Fruit fly (Drosophila melanogaster) whole organism, embryonic: Measurements from ENCODE around the gene wg.
A peak's percentile ranks its signal among the peaks of the same experiment; 100 is the strongest.

Experiments used
- Adf1 ChIP-seq: fragments of 200-800 bp; sonication (Bioruptor generic); IDR thresholded peaks from 2 replicates; pipeline ENCODE4 v1.3.6; 2022; ENCODE audit warnings: missing biosample characterization, missing genetic modification characterization
- CG10959 ChIP-seq: fragments of 200-800 bp; sonication (Bioruptor generic); IDR thresholded peaks from 2 replicates; pipeline ENCODE4 v1.3.6; 2022; ENCODE audit warnings: missing biosample characterization, missing genetic modification characterization
- CG12155 ChIP-seq: fragments of 200-800 bp; sonication (Bioruptor generic); optimal IDR thresholded peaks from 3 replicates; lab custom pipeline; 2016; ENCODE audit warnings: missing biosample characterization, missing genetic modification characterization
- CG12659 ChIP-seq: fragments of 200-800 bp; sonication (Bioruptor generic); optimal IDR thresholded peaks from 3 replicates; lab custom pipeline; 2017; ENCODE audit warnings: mild to moderate bottlenecking, missing biosample characterization, missing genetic modification reagents, missing genetic modification characterization
- CG15696 ChIP-seq: fragments of 200-800 bp; sonication (Bioruptor generic); optimal IDR thresholded peaks from 2 replicates; lab custom pipeline; 2019; ENCODE audit warnings: missing biosample characterization, mild to moderate bottlenecking, missing genetic modification characterization, moderate library complexity
- CG17385 ChIP-seq: fragments of 200-800 bp; sonication (Bioruptor generic); optimal IDR thresholded peaks from 3 replicates; lab custom pipeline; 2018; ENCODE audit warnings: missing biosample characterization, mild to moderate bottlenecking, missing genetic modification characterization
- CG18619 ChIP-seq: fragments of 200-800 bp; sonication (Bioruptor generic); optimal IDR thresholded peaks from 3 replicates; lab custom pipeline; 2017; ENCODE audit warnings: missing biosample characterization, mild to moderate bottlenecking, missing genetic modification characterization
- CG30020 ChIP-seq: fragments of 200-800 bp; optimal IDR thresholded peaks from 2 replicates; lab custom pipeline; 2019; ENCODE audit warnings: missing biosample characterization, mild to moderate bottlenecking, missing genetic modification characterization, moderate library complexity
- CG30431 ChIP-seq: fragments of 200-800 bp; sonication (Bioruptor generic); optimal IDR thresholded peaks from 2 replicates; lab custom pipeline; 2017; ENCODE audit warnings: missing biosample characterization, missing genetic modification characterization
- CG31388 ChIP-seq: fragments of 200-800 bp; sonication (Bioruptor generic); optimal IDR thresholded peaks from 2 replicates; lab custom pipeline; 2016; ENCODE audit warnings: missing biosample characterization, missing genetic modification characterization
- CG34422 ChIP-seq: fragments of 200-800 bp; sonication (Bioruptor generic); IDR thresholded peaks from 3 replicates; pipeline ENCODE4 v1.3.6; 2022; ENCODE audit warnings: missing biosample characterization, missing genetic modification characterization
- CG4328 ChIP-seq: fragments of 200-800 bp; sonication (Bioruptor generic); optimal IDR thresholded peaks from 3 replicates; lab custom pipeline; 2017; ENCODE audit warnings: missing biosample characterization, missing genetic modification reagents, missing genetic modification characterization
- CG4707 ChIP-seq: fragments of 200-800 bp; sonication (Bioruptor generic); optimal IDR thresholded peaks from 2 replicates; lab custom pipeline; 2018; ENCODE audit warnings: missing biosample characterization, mild to moderate bottlenecking, missing genetic modification characterization, moderate library complexity
- CG4854 ChIP-seq: fragments of 200-800 bp; sonication (Bioruptor generic); optimal IDR thresholded peaks from 2 replicates; lab custom pipeline; 2016; ENCODE audit warnings: missing biosample characterization, missing genetic modification characterization, inconsistent platforms
- CG6791 ChIP-seq: fragments of 200-800 bp; sonication (Bioruptor generic); IDR thresholded peaks from 3 replicates; pipeline ENCODE4 v1.3.6; 2022; ENCODE audit warnings: missing biosample characterization, missing genetic modification characterization; ENCODE audit not compliant: partially characterized antibody
- CG7987 ChIP-seq: fragments of 200-800 bp; sonication (Bioruptor generic); optimal IDR thresholded peaks from 2 replicates; lab custom pipeline; 2018; ENCODE audit warnings: missing biosample characterization, mild to moderate bottlenecking, missing genetic modification characterization, moderate library complexity
- CG8388 ChIP-seq: fragments of 200-800 bp; sonication (Bioruptor generic); optimal IDR thresholded peaks from 2 replicates; lab custom pipeline; 2019; ENCODE audit warnings: missing biosample characterization, mild to moderate bottlenecking, missing genetic modification characterization, moderate library complexity
- CG9215 ChIP-seq: fragments of 200-800 bp; sonication (Bioruptor generic); IDR thresholded peaks from 2 replicates; pipeline ENCODE4 v1.3.6; 2022; ENCODE audit warnings: missing biosample characterization, missing genetic modification characterization
- Camta ChIP-seq: fragments of 200-800 bp; sonication (Bioruptor generic); optimal IDR thresholded peaks from 2 replicates; lab custom pipeline; 2016; ENCODE audit warnings: missing biosample characterization, missing genetic modification characterization
- CoRest ChIP-seq: fragments of 200-800 bp; sonication (Bioruptor generic); optimal IDR thresholded peaks from 3 replicates; lab custom pipeline; 2018; ENCODE audit warnings: missing biosample characterization, mild to moderate bottlenecking, missing genetic modification characterization, moderate library complexity
- Dref ChIP-seq: fragments of 200-800 bp; sonication (Bioruptor generic); IDR thresholded peaks from 2 replicates; pipeline ENCODE4 v1.3.6; 2022; ENCODE audit warnings: missing biosample characterization, missing genetic modification characterization
- Elba2 ChIP-seq: fragments of 200-800 bp; sonication (Bioruptor generic); optimal IDR thresholded peaks from 3 replicates; lab custom pipeline; 2016; ENCODE audit warnings: missing biosample characterization, missing genetic modification characterization
- Hey ChIP-seq: fragments of 200-800 bp; sonication (Bioruptor generic); optimal IDR thresholded peaks from 3 replicates; lab custom pipeline; 2018; ENCODE audit warnings: missing biosample characterization, mild to moderate bottlenecking, missing genetic modification characterization
- HmgZ ChIP-seq: fragments of 200-800 bp; sonication (Bioruptor generic); optimal IDR thresholded peaks from 2 replicates; lab custom pipeline; 2018; ENCODE audit warnings: missing biosample characterization, mild to moderate bottlenecking, missing genetic modification characterization
- Hmx ChIP-seq: fragments of 200-800 bp; sonication (Bioruptor generic); optimal IDR thresholded peaks from 2 replicates; lab custom pipeline; 2016; ENCODE audit warnings: missing biosample characterization, missing genetic modification characterization
- Jarid2 ChIP-seq: fragments of 200-800 bp; sonication (Bioruptor generic); optimal IDR thresholded peaks from 3 replicates; lab custom pipeline; 2017; ENCODE audit warnings: mild to moderate bottlenecking, missing biosample characterization, missing genetic modification reagents, missing genetic modification characterization
- Myb ChIP-seq: fragments of 200-800 bp; sonication (Bioruptor generic); optimal IDR thresholded peaks from 2 replicates; lab custom pipeline; 2016; ENCODE audit warnings: missing biosample characterization, missing genetic modification characterization
- Optix ChIP-seq: fragments of 200-800 bp; sonication (Bioruptor generic); IDR thresholded peaks from 3 replicates; pipeline ENCODE4 v1.3.6; 2022; ENCODE audit warnings: missing biosample characterization, missing genetic modification characterization
- Sin3A ChIP-seq: fragments of >200 bp; optimal IDR thresholded peaks from 2 replicates; lab custom pipeline; 2018
- Sry-β ChIP-seq: fragments of 200-800 bp; sonication (Bioruptor generic); optimal IDR thresholded peaks from 2 replicates; lab custom pipeline; 2018; ENCODE audit warnings: missing biosample characterization, mild to moderate bottlenecking, missing genetic modification characterization, moderate library complexity
- abd-A ChIP-seq: fragments of 200-800 bp; sonication (Bioruptor generic); optimal IDR thresholded peaks from 3 replicates; lab custom pipeline; 2019; ENCODE audit warnings: missing biosample characterization, mild to moderate bottlenecking, missing genetic modification characterization, moderate library complexity
- ap ChIP-seq: fragments of 200-800 bp; sonication (Bioruptor generic); IDR thresholded peaks from 2 replicates; pipeline ENCODE4 v1.3.6; 2022; ENCODE audit warnings: missing biosample characterization, missing genetic modification characterization
- cg ChIP-seq: fragments of 200-800 bp; sonication (Bioruptor generic); optimal IDR thresholded peaks from 3 replicates; lab custom pipeline; 2019; ENCODE audit warnings: missing biosample characterization, mild to moderate bottlenecking, missing genetic modification characterization, moderate library complexity
- eyg ChIP-seq: fragments of 200-800 bp; sonication (Bioruptor generic); optimal IDR thresholded peaks from 3 replicates; lab custom pipeline; 2016; ENCODE audit warnings: missing biosample characterization, missing genetic modification characterization
- fd3F ChIP-seq: fragments of 200-800 bp; sonication (Bioruptor generic); optimal IDR thresholded peaks from 2 replicates; lab custom pipeline; 2018; ENCODE audit warnings: missing biosample characterization, mild to moderate bottlenecking, missing genetic modification characterization, moderate library complexity
- gem ChIP-seq: fragments of 200-800 bp; sonication (Bioruptor generic); optimal IDR thresholded peaks from 2 replicates; lab custom pipeline; 2019; ENCODE audit warnings: missing biosample characterization, mild to moderate bottlenecking, missing genetic modification characterization, moderate library complexity
- gsb ChIP-seq: fragments of 200-800 bp; sonication (Bioruptor generic); IDR thresholded peaks from 2 replicates; pipeline ENCODE4 v1.3.6; 2022; ENCODE audit warnings: missing biosample characterization, missing genetic modification characterization
- ham ChIP-seq: fragments of 200-800 bp; sonication (Bioruptor generic); IDR thresholded peaks from 2 replicates; pipeline ENCODE4 v1.3.6; 2022; ENCODE audit warnings: missing biosample characterization, missing genetic modification characterization
- inv ChIP-seq: fragments of 200-800 bp; sonication (Bioruptor generic); IDR thresholded peaks from 2 replicates; pipeline ENCODE4 v1.3.6; 2022; ENCODE audit warnings: missing biosample characterization, missing genetic modification characterization; ENCODE audit not compliant: partially characterized antibody
- lbe ChIP-seq: fragments of 200-800 bp; sonication (Bioruptor generic); optimal IDR thresholded peaks from 2 replicates; lab custom pipeline; 2016; ENCODE audit warnings: missing biosample characterization, mild to moderate bottlenecking, missing genetic modification characterization
- nmo ChIP-seq: fragments of 200-800 bp; sonication (Bioruptor generic); optimal IDR thresholded peaks from 2 replicates; lab custom pipeline; 2018; ENCODE audit warnings: missing biosample characterization, mild to moderate bottlenecking, missing genetic modification characterization, moderate library complexity
- oc ChIP-seq: fragments of 200-800 bp; sonication (Bioruptor generic); optimal IDR thresholded peaks from 2 replicates; lab custom pipeline; 2018; ENCODE audit warnings: missing biosample characterization, mild to moderate bottlenecking, missing genetic modification characterization, moderate library complexity
- otp ChIP-seq: fragments of 200-800 bp; sonication (Bioruptor generic); IDR thresholded peaks from 3 replicates; pipeline ENCODE4, ENCODE4 v1.3.6; 2022; ENCODE audit warnings: missing biosample characterization, missing genetic modification characterization
- phol ChIP-seq: fragments of 200-800 bp; sonication (Bioruptor generic); optimal IDR thresholded peaks from 3 replicates; lab custom pipeline; 2018; ENCODE audit warnings: missing biosample characterization, mild to moderate bottlenecking, missing genetic modification characterization, moderate library complexity
- ranshi ChIP-seq: fragments of 200-800 bp; sonication (Bioruptor generic); IDR thresholded peaks from 2 replicates; pipeline ENCODE4 v1.3.6; 2022; ENCODE audit warnings: missing biosample characterization, missing genetic modification characterization
- salm ChIP-seq: fragments of 200-800 bp; sonication (Bioruptor generic); optimal IDR thresholded peaks from 2 replicates; lab custom pipeline; 2018; ENCODE audit warnings: missing biosample characterization, mild to moderate bottlenecking, missing genetic modification characterization
- shn ChIP-seq: fragments of 200-800 bp; sonication (Bioruptor generic); optimal IDR thresholded peaks from 3 replicates; lab custom pipeline; 2016; ENCODE audit warnings: missing biosample characterization, missing genetic modification characterization
- tin ChIP-seq: fragments of 200-800 bp; sonication (Bioruptor generic); optimal IDR thresholded peaks from 3 replicates; lab custom pipeline; 2016; ENCODE audit warnings: missing biosample characterization, missing genetic modification characterization
- tio ChIP-seq: fragments of 200-800 bp; sonication (Bioruptor generic); optimal IDR thresholded peaks from 2 replicates; lab custom pipeline; 2017; ENCODE audit warnings: missing biosample characterization, missing genetic modification characterization, inconsistent platforms
- tll ChIP-seq, 2 experiments: fragments of 200-800 bp in 1 of 2; fragments of >200 bp in 1 of 2; sonication (Bioruptor generic) in 1 of 2; optimal IDR thresholded peaks; 2 replicates each; lab custom pipeline; 2017 to 2019; ENCODE audit warnings: missing biosample characterization in 2 of 2, missing genetic modification characterization in 2 of 2, mild to moderate bottlenecking in 1 of 2, moderate library complexity in 1 of 2
- tup ChIP-seq: fragments of 200-800 bp; sonication (Bioruptor generic); optimal IDR thresholded peaks from 2 replicates; lab custom pipeline; 2016; ENCODE audit warnings: missing biosample characterization, mild to moderate bottlenecking, missing genetic modification characterization, moderate library complexity

wg gene

DNA sequence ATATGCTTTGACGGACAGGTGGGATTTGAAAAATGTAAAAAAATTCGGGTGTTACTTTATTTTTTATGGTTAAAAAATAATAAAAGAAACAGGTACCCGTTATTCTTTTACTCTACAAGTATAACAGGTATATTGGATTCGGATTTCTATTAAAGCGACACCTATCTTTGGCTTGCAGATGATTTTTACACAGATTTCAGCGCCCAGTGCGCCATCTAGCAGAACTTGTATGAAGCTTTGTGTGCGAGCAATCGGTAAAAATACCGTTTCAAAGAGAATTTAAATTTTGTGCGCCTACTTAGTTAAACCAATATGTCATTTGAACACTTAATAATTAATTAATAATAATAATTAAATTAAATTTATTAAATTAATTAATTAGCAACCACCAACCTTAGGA, 48.9 kb upstream of the wg start (continued):
- TF ChIP-seq ap = no peak
- TF ChIP-seq Elba2 (GFP tag; lab: Kevin White, UChicago) = no peak
- TF ChIP-seq HmgZ = peak; percentile 67
- no peak for TF ChIP-seq tll (GFP tag; optimal IDR thresholded peaks at IDR 0.05; lab: Kevin White, UChicago)
- TF ChIP-seq Sin3A (lab: Kevin White, UChicago) = no peak
- TF ChIP-seq Sry-β = no peak
- no peak for TF ChIP-seq CG34422 (GFP tag; lab: Robert Waterston, UW)
- TF ChIP-seq Jarid2 (GFP tag; lab: Kevin White, UChicago) = peak; percentile 36
- peak; percentile 36 for TF ChIP-seq Myb (GFP tag; lab: Kevin White, UChicago)
- peak; percentile 19 for TF ChIP-seq CG18619
- no peak for TF ChIP-seq otp (GFP tag; lab: Robert Waterston, UW)
- no peak for TF ChIP-seq CG4328
- TF ChIP-seq Dref = no peak
- no peak for TF ChIP-seq tup
- TF ChIP-seq Optix (GFP tag; lab: Robert Waterston, UW) = 0 out of 3 replicates have a peak, but pooled peaks have one; percentile 30
- TF ChIP-seq Adf1 (GFP tag; lab: Robert Waterston, UW) = 0 out of 2 replicates have a peak, but pooled peaks have one; percentile 8
- no peak for TF ChIP-seq CG30020 (tag; lab: Kevin White, UChicago)
- TF ChIP-seq fd3F (GFP tag; lab: Kevin White, UChicago) = peak; percentile 29
- peak; percentile 14 for TF ChIP-seq CG12155
- TF ChIP-seq Hey = no peak
- TF ChIP-seq eyg (GFP tag; lab: Kevin White, UChicago) = no peak
- TF ChIP-seq gsb (GFP tag; lab: Robert Waterston, UW) = no peak
- TF ChIP-seq tin (GFP tag; lab: Kevin White, UChicago) = peak; percentile 71
- peak; percentile 39; the same call in 1 of the 2 replicates for TF ChIP-seq CG9215 (GFP tag; lab: Robert Waterston, UW)
- TF ChIP-seq cg = no peak
- TF ChIP-seq CG15696 = peak; percentile 65
- no peak for TF ChIP-seq CG10959
- TF ChIP-seq CG4854 (GFP tag; lab: Kevin White, UChicago) = peak; percentile 34
- peak; percentile 13 for TF ChIP-seq CG31388 (GFP tag; lab: Kevin White, UChicago)
- TF ChIP-seq ham (GFP tag; lab: Robert Waterston, UW) = no peak
- peak; percentile 46 for TF ChIP-seq phol (tag; lab: Kevin White, UChicago)
- TF ChIP-seq shn (GFP tag; lab: Kevin White, UChicago) = peak; percentile 29
- no peak for TF ChIP-seq tio (GFP tag; lab: Kevin White, UChicago)
- TF ChIP-seq gem (tag; lab: Kevin White, UChicago) = peak; percentile 61
- no peak for TF ChIP-seq lbe (GFP tag; lab: Kevin White, UChicago)
- peak; percentile 59; the same call in 2 of the 3 replicates for TF ChIP-seq CG6791 (GFP tag; lab: Robert Waterston, UW)
- no peak for TF ChIP-seq salm (tag; lab: Kevin White, UChicago)
- TF ChIP-seq oc (tag; lab: Kevin White, UChicago) = no peak
- TF ChIP-seq CG30431 (GFP tag; lab: Kevin White, UChicago) = peak; percentile 30
- TF ChIP-seq CoRest = peak; percentile 47
- TF ChIP-seq CG17385 (GFP tag; lab: Kevin White, UChicago) = peak; percentile 44
- no peak for TF ChIP-seq abd-A (tag; lab: Kevin White, UChicago)
- no peak for TF ChIP-seq Hmx
- TF ChIP-seq CG12659 (GFP tag; lab: Kevin White, UChicago) = peak; percentile 24
- TF ChIP-seq inv (GFP tag; lab: Robert Waterston, UW) = no peak
- TF ChIP-seq nmo (GFP tag; lab: Kevin White, UChicago) = peak; percentile 48
- TF ChIP-seq ranshi = no peak
- peak; percentile 54 for TF ChIP-seq CG7987 (GFP tag; lab: Kevin White, UChicago)
- no peak for TF ChIP-seq CG8388 (GFP tag; lab: Kevin White, UChicago)
- TF ChIP-seq CG4707 (GFP tag; lab: Kevin White, UChicago) = no peak
- TF ChIP-seq Camta (GFP tag; lab: Kevin White, UChicago) = peak; percentile 28
